Fruit fly (Drosophila melanogaster) whole organism: ENCODE data around the gene Sse.

Source experiments
- pan ChIP-seq: fragments of >200 bp; optimal IDR thresholded peaks from 2 replicates; lab custom pipeline; 2017
- psq ChIP-seq: fragments of >200 bp; optimal IDR thresholded peaks from 2 replicates; lab custom pipeline; 2017
- usp ChIP-seq: fragments of >200 bp; optimal IDR thresholded peaks from 2 replicates; lab custom pipeline; 2017; ENCODE audit warnings: missing biosample characterization, missing genetic modification characterization, mixed read lengths

dm6 chr3L:5626465-5626864 is 35.6 kb downstream of the Sse start:
- TF ChIP-seq pan (lab: Kevin White, UChicago) (no peak), usp (GFP tag; lab: Kevin White, UChicago) (no peak), psq (lab: Kevin White, UChicago) (no peak)
